Worm (Caenorhabditis elegans): ENCODE data around the gene Y81G3A.4.

ce11 chrII:13053443-13053842, 37.8 kb upstream of the Y81G3A.4 start:
- TF ChIP-seq flt-1 (GFP tag; IDR thresholded peaks at IDR 0.05) = no peak
- no peak for TF ChIP-seq T22C8.4 (GFP tag; IDR thresholded peaks at IDR 0.05)
- TF ChIP-seq ztf-23 (GFP tag; IDR thresholded peaks at IDR 0.05) = no peak
- TF ChIP-seq ref-1 (GFP tag; conservative IDR thresholded peaks at IDR 0.05) = no peak
